Worm (Caenorhabditis elegans): ENCODE measurements around the gene F02D8.1.

The F02D8.1 gene

ce11 chrV:14996236-14996635, 17.7 kb upstream of the F02D8.1 start, which contains the start of gene irld-14:
TSS of gene irld-14 (plus strand) at chrV:14996536.
- TF ChIP-seq hnd-1 (tag; optimal IDR thresholded peaks at IDR 0.05), result no peak
- TF ChIP-seq ceh-36 (tag; optimal IDR thresholded peaks at IDR 0.05), result no peak
- no peak for TF ChIP-seq tbx-11 (GFP tag; IDR thresholded peaks at IDR 0.05)
- no peak for TF ChIP-seq pes-1 (GFP tag; IDR thresholded peaks at IDR 0.05)
- TF ChIP-seq sea-1 (GFP tag; conservative IDR thresholded peaks at IDR 0.05), result no peak
- no peak for TF ChIP-seq aly-1 (tag; optimal IDR thresholded peaks at IDR 0.05)
- TF ChIP-seq ets-7 (tag; optimal IDR thresholded peaks at IDR 0.05), result no peak
- no peak for TF ChIP-seq scrt-1 (GFP tag; IDR thresholded peaks at IDR 0.05)
- no peak for TF ChIP-seq ceh-13 (GFP tag; optimal IDR thresholded peaks at IDR 0.05)
- no peak for TF ChIP-seq ama-1 (optimal IDR thresholded peaks at IDR 0.05)
- no peak for TF ChIP-seq B0310.2 (tag; optimal IDR thresholded peaks at IDR 0.05)
- TF ChIP-seq tbx-37 (GFP tag; conservative IDR thresholded peaks at IDR 0.05), result no peak
- no peak for TF ChIP-seq hmbx-1 (tag; optimal IDR thresholded peaks at IDR 0.05)

ce11 chrV:14993620-14994019, 15.1 kb upstream of the F02D8.1 start, which contains the start of gene fil-1:
TSS of gene fil-1 (plus strand) at chrV:14993838.
- no peak for TF ChIP-seq hmg-4 (GFP tag; optimal IDR thresholded peaks at IDR 0.05)
- TF ChIP-seq tbx-37 (GFP tag; conservative IDR thresholded peaks at IDR 0.05), result no peak
- no peak for TF ChIP-seq B0310.2 (tag; optimal IDR thresholded peaks at IDR 0.05)

ce11 chrV:14992627-14993117, 14.2 kb upstream of the F02D8.1 start, which contains the start of gene T01C3.3:
TSS of gene T01C3.3 (minus strand) at chrV:14992677.
- TF ChIP-seq tra-4 (tag; optimal IDR thresholded peaks at IDR 0.05), result no peak
- no peak for TF ChIP-seq F13C5.2 (tag; optimal IDR thresholded peaks at IDR 0.05)
- TF ChIP-seq ama-1 (optimal IDR thresholded peaks at IDR 0.05), result no peak
- TF ChIP-seq flt-1 (GFP tag; IDR thresholded peaks at IDR 0.05), result no peak
- TF ChIP-seq aly-1 (tag; optimal IDR thresholded peaks at IDR 0.05), result no peak
- no peak for TF ChIP-seq scrt-1 (GFP tag; IDR thresholded peaks at IDR 0.05)
- TF ChIP-seq ceh-36 (tag; optimal IDR thresholded peaks at IDR 0.05), result no peak
- TF ChIP-seq hnd-1 (tag; optimal IDR thresholded peaks at IDR 0.05), result no peak
- TF ChIP-seq hmbx-1 (tag; optimal IDR thresholded peaks at IDR 0.05), result no peak
- no peak for TF ChIP-seq tbx-11 (GFP tag; IDR thresholded peaks at IDR 0.05)
- TF ChIP-seq ceh-13 (GFP tag; optimal IDR thresholded peaks at IDR 0.05), result no peak
- TF ChIP-seq ets-7 (tag; optimal IDR thresholded peaks at IDR 0.05), result no peak
- no peak for TF ChIP-seq pes-1 (GFP tag; IDR thresholded peaks at IDR 0.05)
- no peak for TF ChIP-seq tbx-37 (GFP tag; conservative IDR thresholded peaks at IDR 0.05)
- no peak for TF ChIP-seq B0310.2 (tag; optimal IDR thresholded peaks at IDR 0.05)
- no peak for TF ChIP-seq hmg-4 (GFP tag; optimal IDR thresholded peaks at IDR 0.05)
- TF ChIP-seq sea-1 (GFP tag; conservative IDR thresholded peaks at IDR 0.05), result no peak

ce11 chrV:14991489-14991888, 13.0 kb upstream of the F02D8.1 start:
- TF ChIP-seq aly-1 (tag; optimal IDR thresholded peaks at IDR 0.05), result no peak
- no peak for TF ChIP-seq B0310.2 (tag; optimal IDR thresholded peaks at IDR 0.05)
- TF ChIP-seq flt-1 (GFP tag; IDR thresholded peaks at IDR 0.05), result no peak
- TF ChIP-seq ets-7 (tag; optimal IDR thresholded peaks at IDR 0.05), result no peak
- TF ChIP-seq ama-1 (optimal IDR thresholded peaks at IDR 0.05), result no peak
- no peak for TF ChIP-seq F13C5.2 (tag; optimal IDR thresholded peaks at IDR 0.05)

DNA sequence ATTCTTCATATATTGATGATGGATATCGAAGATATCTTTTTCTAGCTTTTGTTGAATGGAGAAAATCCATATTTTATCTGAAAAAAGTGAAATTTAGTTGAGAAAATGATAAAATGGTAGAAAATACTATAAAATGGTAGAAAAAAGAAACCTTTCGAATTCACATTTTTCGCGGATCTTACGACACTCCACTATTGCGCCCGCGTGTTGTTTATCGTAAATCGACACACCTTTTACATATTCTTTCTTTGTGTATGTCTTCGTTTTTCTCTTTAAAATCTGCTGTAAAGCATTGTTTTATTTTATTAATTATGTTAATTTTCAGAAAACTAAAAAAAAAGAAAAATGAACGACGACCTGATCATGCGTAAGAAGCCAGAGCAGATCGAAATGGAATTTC, 12.3 kb upstream of the F02D8.1 start, which contains the start of the genes cdt-2 and T01C3.2:
cdt-2 (minus strand) TSS at position 284 of the 400 bp plus-strand sequence.
T01C3.2 (plus strand) TSS at position 326 of the 400 bp plus-strand sequence.
- TF ChIP-seq tbx-37 (GFP tag; conservative IDR thresholded peaks at IDR 0.05) (no peak), hmbx-1 (tag; optimal IDR thresholded peaks at IDR 0.05) (no peak), ama-1 (optimal IDR thresholded peaks at IDR 0.05) (no peak), ceh-13 (GFP tag; optimal IDR thresholded peaks at IDR 0.05) (no peak), ceh-36 (tag; optimal IDR thresholded peaks at IDR 0.05) (no peak), scrt-1 (GFP tag; IDR thresholded peaks at IDR 0.05) (no peak), hmg-4 (GFP tag; optimal IDR thresholded peaks at IDR 0.05) (no peak), tra-4 (tag; optimal IDR thresholded peaks at IDR 0.05) (no peak), tbx-11 (GFP tag; IDR thresholded peaks at IDR 0.05) (no peak), ets-7 (tag; optimal IDR thresholded peaks at IDR 0.05) (no peak), flt-1 (GFP tag; IDR thresholded peaks at IDR 0.05) (no peak), B0310.2 (tag; optimal IDR thresholded peaks at IDR 0.05) (no peak), aly-1 (tag; optimal IDR thresholded peaks at IDR 0.05) (no peak), pes-1 (GFP tag; IDR thresholded peaks at IDR 0.05) (no peak), hnd-1 (tag; optimal IDR thresholded peaks at IDR 0.05) (no peak), F13C5.2 (tag; optimal IDR thresholded peaks at IDR 0.05) (no peak), sea-1 (GFP tag; conservative IDR thresholded peaks at IDR 0.05) (no peak)

- no peak for TF ChIP-seq tra-4 (tag; optimal IDR thresholded peaks at IDR 0.05)
Measured at ce11 chrV:14984593-14984992, 6.1 kb upstream of the F02D8.1 start, which contains the start of gene F02D8.4. TSS of gene F02D8.4 (plus strand) at chrV:14984893.

DNA sequence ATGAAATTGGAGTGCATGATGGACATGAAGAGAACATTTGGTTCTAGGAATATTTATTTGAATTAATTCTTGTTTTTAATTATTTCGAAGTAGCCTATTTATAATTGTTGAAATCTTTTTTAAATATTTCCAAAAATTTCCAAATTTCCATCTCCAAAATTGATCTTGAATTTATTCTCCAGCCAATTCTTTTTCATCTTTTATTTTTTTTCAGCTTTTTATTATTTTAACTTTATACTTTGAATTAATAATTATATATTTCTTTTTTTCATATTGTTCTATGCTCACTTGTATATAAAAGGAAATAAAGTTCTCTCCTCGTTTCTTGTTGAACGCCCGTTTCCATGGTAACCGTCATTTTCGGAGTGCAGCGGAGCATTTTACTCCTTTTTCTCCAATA, 1.4 kb upstream of the F02D8.1 start, which contains the start of gene xbx-1:
xbx-1 (plus strand) TSS at position 301 of the 400 bp plus-strand sequence.
- no peak for TF ChIP-seq hmg-4 (GFP tag; optimal IDR thresholded peaks at IDR 0.05)
- no peak for TF ChIP-seq scrt-1 (GFP tag; IDR thresholded peaks at IDR 0.05)

DNA sequence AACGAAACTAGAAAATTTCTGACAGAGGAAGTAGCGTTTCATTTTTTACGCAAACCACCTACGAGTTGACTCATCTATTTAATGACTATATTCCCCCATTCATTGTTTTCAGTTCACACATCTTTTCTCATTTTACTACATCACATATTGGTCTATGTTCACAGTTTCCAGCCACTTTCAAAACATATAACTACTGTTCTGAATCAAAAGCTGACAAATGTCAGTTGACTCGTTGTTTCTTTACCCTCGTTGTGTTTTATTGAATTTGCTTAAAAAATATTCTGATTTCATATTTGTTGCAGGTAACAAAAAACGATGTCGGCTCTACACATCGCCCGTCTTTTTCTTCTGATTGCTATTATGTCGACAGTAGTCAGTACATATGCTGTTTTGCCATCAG, 7.4 kb downstream of the F02D8.1 start, which contains the start of gene nlp-59:
nlp-59 (plus strand) TSS at position 301 of the 400 bp plus-strand sequence.
- TF ChIP-seq pes-1 (GFP tag; IDR thresholded peaks at IDR 0.05) (no peak), tra-4 (tag; optimal IDR thresholded peaks at IDR 0.05) (no peak), tbx-37 (GFP tag; conservative IDR thresholded peaks at IDR 0.05) (no peak), ets-7 (tag; optimal IDR thresholded peaks at IDR 0.05) (no peak), ceh-13 (GFP tag; optimal IDR thresholded peaks at IDR 0.05) (no peak), flt-1 (GFP tag; IDR thresholded peaks at IDR 0.05) (no peak), B0310.2 (tag; optimal IDR thresholded peaks at IDR 0.05) (no peak), hmg-4 (GFP tag; optimal IDR thresholded peaks at IDR 0.05) (no peak), hnd-1 (tag; optimal IDR thresholded peaks at IDR 0.05) (no peak), F13C5.2 (tag; optimal IDR thresholded peaks at IDR 0.05) (no peak), ceh-36 (tag; optimal IDR thresholded peaks at IDR 0.05) (no peak), ama-1 (optimal IDR thresholded peaks at IDR 0.05) (no peak), tbx-11 (GFP tag; IDR thresholded peaks at IDR 0.05) (no peak)
